Worm (Caenorhabditis elegans): ENCODE results near the gene col-133.

col-133 gene

ce11 chrIV:14131770-14132169, 32.6 kb upstream of the col-133 start, which contains the start of gene srz-59:
Gene srz-59, plus strand, starts transcription at chrIV:14132070.
- TF ChIP-seq unc-62 (GFP tag; optimal IDR thresholded peaks at IDR 0.05): no peak
- TF ChIP-seq mdl-1 (tag; optimal IDR thresholded peaks at IDR 0.05): no peak
- TF ChIP-seq nhr-6 (tag; optimal IDR thresholded peaks at IDR 0.05): no peak
- no peak for TF ChIP-seq aly-2 (tag; optimal IDR thresholded peaks at IDR 0.05)
- no peak for TF ChIP-seq sem-4 (tag; optimal IDR thresholded peaks at IDR 0.05)
- TF ChIP-seq nhr-11 (tag; optimal IDR thresholded peaks at IDR 0.05): no peak
- no peak for TF ChIP-seq fos-1 (tag; optimal IDR thresholded peaks at IDR 0.05)
- TF ChIP-seq ztf-11 (tag; optimal IDR thresholded peaks at IDR 0.05): no peak
- TF ChIP-seq F13H6.1 (tag; optimal IDR thresholded peaks at IDR 0.05): no peak
- TF ChIP-seq ceh-16 (tag; optimal IDR thresholded peaks at IDR 0.05): no peak
- no peak for TF ChIP-seq nhr-237 (tag; optimal IDR thresholded peaks at IDR 0.05)
- no peak for TF ChIP-seq nhr-25 (tag; optimal IDR thresholded peaks at IDR 0.05)
- no peak for TF ChIP-seq sma-9 (GFP tag; optimal IDR thresholded peaks at IDR 0.05)
- no peak for TF ChIP-seq sma-9 (tag; optimal IDR thresholded peaks at IDR 0.05)
- TF ChIP-seq elt-1 (tag; optimal IDR thresholded peaks at IDR 0.05): no peak
- TF ChIP-seq R02D3.7 (tag; optimal IDR thresholded peaks at IDR 0.05): no peak

ce11 chrIV:14129091-14129490, 29.9 kb upstream of the col-133 start, which contains the start of gene srz-42:
Gene srz-42, plus strand, starts transcription at chrIV:14129391.
- TF ChIP-seq elt-3 (tag; optimal IDR thresholded peaks at IDR 0.05) (no peak), fos-1 (tag; optimal IDR thresholded peaks at IDR 0.05) (no peak), sma-9 (GFP tag; optimal IDR thresholded peaks at IDR 0.05) (no peak), sma-9 (tag; optimal IDR thresholded peaks at IDR 0.05) (no peak), nhr-10 (tag; optimal IDR thresholded peaks at IDR 0.05) (no peak), lin-39 (tag; optimal IDR thresholded peaks at IDR 0.05) (no peak), sem-4 (tag; optimal IDR thresholded peaks at IDR 0.05) (no peak), F13H6.1 (tag; optimal IDR thresholded peaks at IDR 0.05) (no peak), sma-3 (GFP tag; optimal IDR thresholded peaks at IDR 0.05) (no peak)

ce11 chrIV:14127805-14128610, 28.9 kb upstream of the col-133 start, which contains the start of gene H12I19.115:
Gene H12I19.115, minus strand, starts transcription at chrIV:14127855.
- TF ChIP-seq ztf-4 (tag; optimal IDR thresholded peaks at IDR 0.05): no peak
- no peak for TF ChIP-seq blmp-1 (tag; optimal IDR thresholded peaks at IDR 0.05; ENCODE audit: insufficient read depth)
- TF ChIP-seq unc-55 (GFP tag; optimal IDR thresholded peaks at IDR 0.05): peak; percentile 15
- peak; percentile 30 for TF ChIP-seq C34F6.9 (tag; optimal IDR thresholded peaks at IDR 0.05)
- TF ChIP-seq sma-9 (GFP tag; optimal IDR thresholded peaks at IDR 0.05): no peak
- TF ChIP-seq sma-9 (tag; optimal IDR thresholded peaks at IDR 0.05): no peak
- TF ChIP-seq nhr-237 (tag; optimal IDR thresholded peaks at IDR 0.05): no peak
- no peak for TF ChIP-seq egl-27 (tag; optimal IDR thresholded peaks at IDR 0.05)
- TF ChIP-seq mdl-1 (tag; optimal IDR thresholded peaks at IDR 0.05): no peak
- no peak for TF ChIP-seq F13H6.1 (tag; optimal IDR thresholded peaks at IDR 0.05)
- peak; percentile 83 for TF ChIP-seq nhr-129 (tag; optimal IDR thresholded peaks at IDR 0.05)
- TF ChIP-seq elt-3 (tag; optimal IDR thresholded peaks at IDR 0.05): no peak
- no peak for TF ChIP-seq aly-2 (tag; optimal IDR thresholded peaks at IDR 0.05)
- no peak for TF ChIP-seq Y55F3AM.14 (GFP tag; optimal IDR thresholded peaks at IDR 0.05)

- TF ChIP-seq blmp-1 (tag; optimal IDR thresholded peaks at IDR 0.05; ENCODE audit: insufficient read depth): no peak
- no peak for TF ChIP-seq Y55F3AM.14 (GFP tag; optimal IDR thresholded peaks at IDR 0.05)
- TF ChIP-seq lin-11 (tag; optimal IDR thresholded peaks at IDR 0.05): no peak
- no peak for TF ChIP-seq ceh-82 (tag; optimal IDR thresholded peaks at IDR 0.05)
- no peak for TF ChIP-seq ZK546.5 (tag; optimal IDR thresholded peaks at IDR 0.05)
- no peak for TF ChIP-seq unc-55 (GFP tag; optimal IDR thresholded peaks at IDR 0.05)
- TF ChIP-seq ztf-11 (tag; optimal IDR thresholded peaks at IDR 0.05): no peak
- no peak for TF ChIP-seq ama-1 (optimal IDR thresholded peaks at IDR 0.05)
These were observed 24.8 kb upstream of the col-133 start, which contains the start of gene nkcc-1 for ce11 chrIV:14123956-14124355. Gene nkcc-1, minus strand, starts transcription at chrIV:14124056.

- no peak for TF ChIP-seq Y55F3AM.14 (GFP tag; optimal IDR thresholded peaks at IDR 0.05)
- TF ChIP-seq sem-4 (tag; optimal IDR thresholded peaks at IDR 0.05): no peak
- TF ChIP-seq C34F6.9 (tag; optimal IDR thresholded peaks at IDR 0.05): no peak
These were observed 20.2 kb upstream of the col-133 start for ce11 chrIV:14119327-14119726.

Measured in whole organism, L2 larva.